Fruit fly (Drosophila melanogaster) whole organism, embryonic: ENCODE data around the gene ocn.

ENCODE experiments used
- Asciz ChIP-seq: fragments of 200-800 bp; sonication (Bioruptor generic); optimal IDR thresholded peaks from 2 replicates; lab custom pipeline; 2017; ENCODE audit warnings: missing biosample characterization, mild to moderate bottlenecking, missing genetic modification characterization, missing genetic modification reagents
- Bteb2 ChIP-seq: fragments of 200-800 bp; sonication (Bioruptor generic); optimal IDR thresholded peaks from 2 replicates; lab custom pipeline; 2016; ENCODE audit warnings: missing biosample characterization, missing genetic modification characterization
- CG10209 ChIP-seq: fragments of 200-800 bp; sonication (Bioruptor generic); optimal IDR thresholded peaks from 3 replicates; lab custom pipeline; 2017; ENCODE audit warnings: missing biosample characterization, mild to moderate bottlenecking, missing genetic modification characterization, missing genetic modification reagents
- CG12071 ChIP-seq: fragments of 200-800 bp; sonication (Bioruptor generic); optimal IDR thresholded peaks from 3 replicates; lab custom pipeline; 2018; ENCODE audit warnings: missing biosample characterization, mild to moderate bottlenecking, missing genetic modification characterization
- CG13287 ChIP-seq: fragments of 200-800 bp; sonication (Bioruptor generic); IDR thresholded peaks from 2 replicates; pipeline ENCODE4 v1.3.6; 2022; ENCODE audit warnings: missing biosample characterization, missing genetic modification characterization; ENCODE audit not compliant: partially characterized antibody
- CG13296 ChIP-seq: fragments of 200-800 bp; sonication (Bioruptor generic); optimal IDR thresholded peaks from 3 replicates; lab custom pipeline; 2018; ENCODE audit warnings: missing biosample characterization, mild to moderate bottlenecking, missing genetic modification characterization
- CG13894 ChIP-seq: fragments of 200-800 bp; sonication (Bioruptor generic); optimal IDR thresholded peaks from 3 replicates; lab custom pipeline; 2018; ENCODE audit warnings: missing biosample characterization, mild to moderate bottlenecking, missing genetic modification characterization, moderate library complexity
- CG14710 ChIP-seq: fragments of 200-800 bp; sonication (Bioruptor generic); optimal IDR thresholded peaks from 3 replicates; lab custom pipeline; 2019; ENCODE audit warnings: missing biosample characterization, mild to moderate bottlenecking, missing genetic modification characterization, moderate library complexity
- CG15696 ChIP-seq: fragments of 200-800 bp; sonication (Bioruptor generic); optimal IDR thresholded peaks from 2 replicates; lab custom pipeline; 2019; ENCODE audit warnings: missing biosample characterization, mild to moderate bottlenecking, missing genetic modification characterization, moderate library complexity
- CG17328 ChIP-seq: fragments of 200-800 bp; sonication (Bioruptor generic); IDR thresholded peaks from 2 replicates; pipeline ENCODE4 v1.3.6; 2022; ENCODE audit warnings: missing biosample characterization, missing genetic modification characterization
- CG17612 ChIP-seq: fragments of 200-800 bp; sonication (Bioruptor generic); IDR thresholded peaks from 2 replicates; pipeline ENCODE4 v1.3.6; 2022; ENCODE audit warnings: missing biosample characterization, missing genetic modification characterization
- CG1792 ChIP-seq: fragments of 200-800 bp; sonication (Bioruptor generic); optimal IDR thresholded peaks from 2 replicates; lab custom pipeline; 2016; ENCODE audit warnings: missing biosample characterization, missing genetic modification characterization
- CG18599 ChIP-seq: fragments of 200-800 bp; sonication (Bioruptor generic); optimal IDR thresholded peaks from 3 replicates; lab custom pipeline; 2017; ENCODE audit warnings: missing biosample characterization, missing genetic modification characterization, mild to moderate bottlenecking, moderate library complexity, missing genetic modification reagents
- CG3281 ChIP-seq: fragments of 200-800 bp; sonication (Bioruptor generic); optimal IDR thresholded peaks from 3 replicates; lab custom pipeline; 2017; ENCODE audit warnings: missing biosample characterization, mild to moderate bottlenecking, missing genetic modification characterization
- CG34376 ChIP-seq: fragments of 200-800 bp; sonication (Bioruptor generic); optimal IDR thresholded peaks from 2 replicates; lab custom pipeline; 2018; ENCODE audit warnings: missing biosample characterization, mild to moderate bottlenecking, missing genetic modification characterization
- CG4328 ChIP-seq: fragments of 200-800 bp; sonication (Bioruptor generic); optimal IDR thresholded peaks from 3 replicates; lab custom pipeline; 2017; ENCODE audit warnings: missing biosample characterization, missing genetic modification reagents, missing genetic modification characterization
- CG6175 ChIP-seq: fragments of 200-800 bp; sonication (Bioruptor generic); IDR thresholded peaks from 3 replicates; pipeline ENCODE4 v1.3.6; 2022; ENCODE audit warnings: missing biosample characterization, missing genetic modification characterization
- CG7839 ChIP-seq: fragments of 200-800 bp; sonication (Bioruptor generic); optimal IDR thresholded peaks from 3 replicates; lab custom pipeline; 2018; ENCODE audit warnings: missing biosample characterization, mild to moderate bottlenecking, missing genetic modification characterization, moderate library complexity
- CG8944 ChIP-seq: fragments of 200-800 bp; sonication (Bioruptor generic); optimal IDR thresholded peaks from 3 replicates; lab custom pipeline; 2016; ENCODE audit warnings: missing biosample characterization, missing genetic modification characterization
- E2f2 ChIP-seq: fragments of 200-800 bp; sonication (Bioruptor generic); IDR thresholded peaks from 2 replicates; pipeline ENCODE4 v1.3.6; 2022; ENCODE audit warnings: missing biosample characterization, missing genetic modification characterization
- Ets65A ChIP-seq: fragments of 200-800 bp; sonication (Bioruptor generic); peaks from one replicate; lab custom pipeline; 2016; ENCODE audit warnings: missing biosample characterization, missing genetic modification characterization
- Fer1 ChIP-seq: fragments of 200-800 bp; sonication (Bioruptor generic); optimal IDR thresholded peaks from 2 replicates; lab custom pipeline; 2017; ENCODE audit warnings: missing biosample characterization, mild to moderate bottlenecking, missing genetic modification characterization
- HLH4C ChIP-seq: fragments of 200-800 bp; sonication (Bioruptor generic); IDR thresholded peaks from 3 replicates; pipeline ENCODE4 v1.3.6; 2022; ENCODE audit warnings: missing biosample characterization, missing genetic modification characterization; ENCODE audit not compliant: partially characterized antibody
- Hand ChIP-seq: fragments of 200-800 bp; sonication (Bioruptor generic); optimal IDR thresholded peaks from 2 replicates; lab custom pipeline; 2017; ENCODE audit warnings: mild to moderate bottlenecking, missing biosample characterization, missing genetic modification reagents, missing genetic modification characterization
- Hsf ChIP-seq: fragments of 200-800 bp; sonication (Bioruptor generic); optimal IDR thresholded peaks from 3 replicates; lab custom pipeline; 2016; ENCODE audit warnings: missing biosample characterization, missing genetic modification characterization
- NK7.1 ChIP-seq: fragments of 200-800 bp; sonication (Bioruptor generic); optimal IDR thresholded peaks from 3 replicates; lab custom pipeline; 2016; ENCODE audit warnings: missing biosample characterization, missing genetic modification characterization
- Nf-YA ChIP-seq: fragments of 200-800 bp; sonication (Bioruptor generic); IDR thresholded peaks from 2 replicates; pipeline ENCODE4 v1.3.6; 2022; ENCODE audit warnings: missing biosample characterization, missing genetic modification characterization
- Opbp ChIP-seq: fragments of 200-800 bp; sonication (Bioruptor generic); IDR thresholded peaks from 3 replicates; pipeline ENCODE4 v1.3.6; 2022; ENCODE audit warnings: missing biosample characterization, missing genetic modification characterization; ENCODE audit not compliant: partially characterized antibody
- Sry-β ChIP-seq: fragments of 200-800 bp; sonication (Bioruptor generic); optimal IDR thresholded peaks from 2 replicates; lab custom pipeline; 2018; ENCODE audit warnings: missing biosample characterization, mild to moderate bottlenecking, missing genetic modification characterization, moderate library complexity
- TFAM ChIP-seq: fragments of 200-800 bp; sonication (Bioruptor generic); optimal IDR thresholded peaks from 2 replicates; lab custom pipeline; 2017; ENCODE audit warnings: missing biosample characterization, missing genetic modification characterization, inconsistent platforms
- Usf ChIP-seq: fragments of 200-800 bp; sonication (Bioruptor generic); optimal IDR thresholded peaks from 2 replicates; lab custom pipeline; 2017; ENCODE audit warnings: missing genotype, missing biosample characterization, missing genetic modification characterization
- aop ChIP-seq: fragments of 200-800 bp; sonication (Bioruptor generic); IDR thresholded peaks from 2 replicates; pipeline ENCODE4 v1.3.6; 2022; ENCODE audit warnings: missing biosample characterization, missing genetic modification characterization
- bbx ChIP-seq: fragments of 200-800 bp; sonication (Bioruptor generic); IDR thresholded peaks from 2 replicates; pipeline ENCODE4 v1.3.6; 2022; ENCODE audit warnings: missing biosample characterization, missing genetic modification characterization; ENCODE audit not compliant: partially characterized antibody
- chinmo ChIP-seq: fragments of 200-800 bp; sonication (Bioruptor generic); IDR thresholded peaks from 4 replicates; pipeline ENCODE4 v1.3.6; 2022; ENCODE audit warnings: missing biosample characterization, missing genetic modification characterization; ENCODE audit not compliant: partially characterized antibody
- ci ChIP-seq: fragments of 200-800 bp; sonication (Bioruptor generic); IDR thresholded peaks from 3 replicates; pipeline ENCODE4 v1.3.6; 2022; ENCODE audit warnings: missing biosample characterization, missing genetic modification characterization
- cwo ChIP-seq: fragments of 200-800 bp; sonication (Bioruptor generic); optimal IDR thresholded peaks from 3 replicates; lab custom pipeline; 2017; ENCODE audit warnings: missing biosample characterization, missing genetic modification characterization, mild to moderate bottlenecking, moderate library complexity, missing genetic modification reagents
- ems ChIP-seq: fragments of 200-800 bp; sonication (Bioruptor generic); optimal IDR thresholded peaks from 3 replicates; lab custom pipeline; 2016; ENCODE audit warnings: missing biosample characterization, missing genetic modification characterization
- gfzf ChIP-seq: fragments of 200-800 bp; sonication (Bioruptor generic); optimal IDR thresholded peaks from 2 replicates; lab custom pipeline; 2016; ENCODE audit warnings: missing biosample characterization, mild to moderate bottlenecking, missing genetic modification characterization, moderate library complexity
- jumu ChIP-seq: fragments of 200-800 bp; sonication (Bioruptor generic); optimal IDR thresholded peaks from 3 replicates; lab custom pipeline; 2016; ENCODE audit warnings: missing biosample characterization, missing genetic modification characterization
- luna ChIP-seq: fragments of 200-800 bp; sonication (Bioruptor generic); optimal IDR thresholded peaks from 2 replicates; lab custom pipeline; 2016; ENCODE audit warnings: missing biosample characterization, missing genetic modification characterization
- pb ChIP-seq: fragments of 200-800 bp; sonication (Bioruptor generic); optimal IDR thresholded peaks from 3 replicates; lab custom pipeline; 2016; ENCODE audit warnings: missing biosample characterization, missing genetic modification characterization
- pros ChIP-seq: fragments of 200-800 bp; sonication (Bioruptor generic); optimal IDR thresholded peaks from 3 replicates; lab custom pipeline; 2019; ENCODE audit warnings: missing biosample characterization, mild to moderate bottlenecking, missing genetic modification characterization, moderate library complexity
- salm ChIP-seq: fragments of 200-800 bp; sonication (Bioruptor generic); optimal IDR thresholded peaks from 2 replicates; lab custom pipeline; 2018; ENCODE audit warnings: missing biosample characterization, mild to moderate bottlenecking, missing genetic modification characterization
- sc ChIP-seq, 3 experiments: fragments of >200 bp in 2 of 3; fragments of 200-800 bp in 1 of 3; sonication (Bioruptor generic) in 1 of 3; optimal IDR thresholded peaks; 2 replicates in 2 of 3; 3 replicates in 1 of 3; lab custom pipeline; 2017; ENCODE audit warnings: mild to moderate bottlenecking in 1 of 3, missing biosample characterization in 1 of 3, missing genetic modification characterization in 1 of 3, missing genetic modification reagents in 1 of 3
- sima ChIP-seq: fragments of 200-800 bp; sonication (Bioruptor generic); optimal IDR thresholded peaks from 2 replicates; lab custom pipeline; 2016; ENCODE audit warnings: missing biosample characterization, missing genetic modification characterization
- ssp ChIP-seq: fragments of 200-800 bp; sonication (Bioruptor generic); IDR thresholded peaks from 2 replicates; pipeline ENCODE4 v1.3.6; 2022; ENCODE audit warnings: missing biosample characterization, missing genetic modification characterization
- tgo ChIP-seq: fragments of 200-800 bp; sonication (Bioruptor generic); IDR thresholded peaks from 3 replicates; pipeline ENCODE4 v1.3.6; 2022; ENCODE audit warnings: missing biosample characterization, missing genetic modification characterization
- unpg ChIP-seq: fragments of 200-800 bp; sonication (Bioruptor generic); optimal IDR thresholded peaks from 3 replicates; lab custom pipeline; 2018; ENCODE audit warnings: missing biosample characterization, mild to moderate bottlenecking, missing genetic modification characterization, moderate library complexity
- wor ChIP-seq: fragments of 200-800 bp; sonication (Bioruptor generic); IDR thresholded peaks from 2 replicates; pipeline ENCODE4 v1.3.6; 2022; ENCODE audit warnings: missing biosample characterization, missing genetic modification characterization
- z ChIP-seq: fragments of 200-800 bp; sonication (Bioruptor generic); IDR thresholded peaks from 3 replicates; pipeline ENCODE4 v1.3.6; 2022; ENCODE audit warnings: missing biosample characterization, missing genetic modification characterization
- zen ChIP-seq: fragments of 200-800 bp; sonication (Bioruptor generic); optimal IDR thresholded peaks from 3 replicates; lab custom pipeline; 2018; ENCODE audit warnings: missing biosample characterization, mild to moderate bottlenecking, missing genetic modification characterization, moderate library complexity

ocn gene

DNA sequence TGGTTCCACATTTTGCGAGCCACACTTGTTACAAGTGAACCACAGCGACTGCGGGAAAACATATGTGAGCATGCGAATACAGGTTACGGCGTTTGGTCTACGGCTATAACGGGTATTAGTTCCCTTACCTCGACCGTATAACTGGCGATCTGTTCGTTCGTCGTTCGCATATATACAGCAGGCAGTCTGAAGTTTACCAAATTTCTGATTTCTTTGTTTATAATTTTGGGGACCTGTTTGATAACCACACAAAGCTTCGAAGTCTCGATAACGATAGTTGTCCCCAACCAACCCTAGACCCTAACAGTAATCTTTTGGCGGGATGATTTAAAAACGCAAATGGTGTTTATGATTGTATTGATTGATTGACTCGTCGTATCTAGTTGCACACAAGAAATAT, 44.4 kb downstream of the ocn start, which contains the start of gene Acph-1 (continued):
- TF ChIP-seq ssp (no peak), bbx (GFP tag; lab: Robert Waterston, UW) (no peak), Hand (GFP tag; lab: Kevin White, UChicago) (no peak), gfzf (peak; percentile 4), HLH4C (GFP tag; lab: Robert Waterston, UW) (peak; percentile 45; the same call in 1 of the 3 replicates), zen (tag; lab: Kevin White, UChicago) (no peak), cwo (GFP tag; lab: Kevin White, UChicago) (no peak), NK7.1 (GFP tag; lab: Kevin White, UChicago) (no peak), ems (GFP tag; lab: Kevin White, UChicago) (no peak), CG13296 (GFP tag; lab: Kevin White, UChicago) (no peak), CG13894 (tag; lab: Kevin White, UChicago) (peak; percentile 55), Bteb2 (no peak), CG6175 (no peak), CG3281 (GFP tag; lab: Kevin White, UChicago) (no peak), ci (no peak), Ets65A (GFP tag; lab: Kevin White, UChicago) (no peak), CG4328 (GFP tag; lab: Kevin White, UChicago) (no peak), sc (optimal IDR thresholded peaks at IDR 0.05; lab: Kevin White, UChicago) (no peak), sc (GFP tag; optimal IDR thresholded peaks at IDR 0.05; lab: Kevin White, UChicago) (no peak), CG34376 (GFP tag; lab: Kevin White, UChicago) (no peak), CG8944 (GFP tag; lab: Kevin White, UChicago) (no peak), CG18599 (GFP tag; lab: Kevin White, UChicago) (no peak), pros (GFP tag; lab: Kevin White, UChicago) (no peak), unpg (GFP tag; lab: Kevin White, UChicago) (no peak), CG1792 (GFP tag; lab: Kevin White, UChicago) (no peak), chinmo (GFP tag; lab: Robert Waterston, UW) (no peak), tgo (GFP tag; lab: Robert Waterston, UW) (no peak), CG15696 (tag; lab: Kevin White, UChicago) (no peak), aop (no peak), jumu (GFP tag; lab: Kevin White, UChicago) (no peak), Sry-β (GFP tag; lab: Kevin White, UChicago) (no peak), z (GFP tag; lab: Robert Waterston, UW) (no peak), pb (GFP tag; lab: Kevin White, UChicago) (no peak), CG7839 (tag; lab: Kevin White, UChicago) (no peak), CG14710 (no peak), salm (no peak), Hsf (no peak), sima (GFP tag; lab: Kevin White, UChicago) (no peak), CG10209 (no peak), TFAM (no peak), CG17328 (no peak), CG17612 (GFP tag; lab: Robert Waterston, UW) (no peak), wor (no peak), Opbp (GFP tag; lab: Robert Waterston, UW) (no peak), Usf (no peak), Nf-YA (GFP tag; lab: Robert Waterston, UW) (no peak), luna (no peak), CG13287 (peak; percentile 36; the same call in 1 of the 2 replicates), E2f2 (GFP tag; lab: Robert Waterston, UW) (peak; percentile 86), Asciz (GFP tag; lab: Kevin White, UChicago) (no peak), CG12071 (GFP tag; lab: Kevin White, UChicago) (no peak), Fer1 (GFP tag; lab: Kevin White, UChicago) (peak; percentile 24)
